Fruit fly (Drosophila melanogaster) whole organism, prepupa: ENCODE measurements around the gene CG4042.

Source experiments
- Blimp-1 ChIP-seq: fragments of 200-800 bp; sonication (Bioruptor generic); optimal IDR thresholded peaks from 3 replicates; lab custom pipeline; 2017; ENCODE audit warnings: missing biosample characterization, missing genetic modification characterization, mild to moderate bottlenecking, moderate library complexity, missing genetic modification reagents
- CG10631 ChIP-seq: fragments of 200-800 bp; sonication (Bioruptor generic); optimal IDR thresholded peaks from 2 replicates; lab custom pipeline; 2016; ENCODE audit warnings: missing biosample characterization, missing genetic modification characterization
- CG10669 ChIP-seq: fragments of 200-800 bp; sonication (Bioruptor generic); optimal IDR thresholded peaks from 3 replicates; lab custom pipeline; 2018; ENCODE audit warnings: missing biosample characterization, mild to moderate bottlenecking, missing genetic modification characterization, moderate library complexity
- CG11294 ChIP-seq: fragments of 200-800 bp; sonication (Bioruptor generic); IDR thresholded peaks from 2 replicates; pipeline ENCODE4 v1.3.6; 2022; ENCODE audit warnings: missing biosample characterization, missing genetic modification characterization
- CG11762 ChIP-seq: fragments of 200-800 bp; sonication (Bioruptor generic); optimal IDR thresholded peaks from 3 replicates; lab custom pipeline; 2016; ENCODE audit warnings: missing biosample characterization, missing genetic modification characterization; ENCODE audit not compliant: insufficient read depth
- CG11902 ChIP-seq: fragments of 200-800 bp; sonication (Bioruptor generic); optimal IDR thresholded peaks from 3 replicates; lab custom pipeline; 2016; ENCODE audit warnings: missing biosample characterization, missing genetic modification characterization
- CG15336 ChIP-seq: fragments of 200-800 bp; sonication (Bioruptor generic); IDR thresholded peaks from 2 replicates; pipeline ENCODE4 v1.3.6; 2022; ENCODE audit warnings: missing biosample characterization, missing genetic modification characterization
- CG1621 ChIP-seq: fragments of 200-800 bp; sonication (Bioruptor generic); optimal IDR thresholded peaks from 3 replicates; lab custom pipeline; 2018; ENCODE audit warnings: missing biosample characterization, mild to moderate bottlenecking, missing genetic modification characterization
- CG16779 ChIP-seq: fragments of 200-800 bp; sonication (Bioruptor generic); optimal IDR thresholded peaks from 3 replicates; lab custom pipeline; 2017; ENCODE audit warnings: missing biosample characterization, mild to moderate bottlenecking, missing genetic modification characterization
- CG3032 ChIP-seq: fragments of 200-800 bp; optimal IDR thresholded peaks from 2 replicates; lab custom pipeline; 2019; ENCODE audit warnings: missing biosample characterization, mild to moderate bottlenecking, missing genetic modification characterization, moderate library complexity
- CG31627 ChIP-seq: fragments of 200-800 bp; sonication (Bioruptor generic); optimal IDR thresholded peaks from 3 replicates; lab custom pipeline; 2016; ENCODE audit warnings: missing biosample characterization, missing genetic modification characterization
- CG32006 ChIP-seq: fragments of 200-800 bp; sonication (Bioruptor generic); optimal IDR thresholded peaks from 3 replicates; lab custom pipeline; 2017; ENCODE audit warnings: missing biosample characterization, mild to moderate bottlenecking, missing genetic modification characterization
- CG34406 ChIP-seq: fragments of 200-800 bp; sonication (Bioruptor generic); optimal IDR thresholded peaks from 3 replicates; lab custom pipeline; 2016; ENCODE audit warnings: missing biosample characterization, missing genetic modification characterization
- CG3919 ChIP-seq: fragments of 200-800 bp; sonication (Bioruptor generic); optimal IDR thresholded peaks from 3 replicates; lab custom pipeline; 2016; ENCODE audit warnings: missing biosample characterization, missing genetic modification characterization
- CG4318 ChIP-seq: fragments of 200-800 bp; sonication (Bioruptor generic); optimal IDR thresholded peaks from 3 replicates; lab custom pipeline; 2017; ENCODE audit warnings: missing biosample characterization, mild to moderate bottlenecking, missing genetic modification characterization
- CG6163 ChIP-seq: fragments of 200-800 bp; sonication (Bioruptor generic); IDR thresholded peaks from 3 replicates; pipeline ENCODE4 v1.3.6; 2022; ENCODE audit warnings: missing biosample characterization, missing genetic modification characterization
- CG6276 ChIP-seq: fragments of 200-800 bp; sonication (Bioruptor generic); optimal IDR thresholded peaks from 2 replicates; lab custom pipeline; 2017; ENCODE audit warnings: missing biosample characterization, mild to moderate bottlenecking, missing genetic modification characterization
- CG6808 ChIP-seq: fragments of 200-800 bp; sonication (Bioruptor generic); optimal IDR thresholded peaks from 3 replicates; lab custom pipeline; 2017; ENCODE audit warnings: missing biosample characterization, missing genetic modification characterization, mild to moderate bottlenecking, moderate library complexity, missing genetic modification reagents
- CG7368 ChIP-seq: fragments of 200-800 bp; sonication (Bioruptor generic); optimal IDR thresholded peaks from 3 replicates; lab custom pipeline; 2016; ENCODE audit warnings: missing biosample characterization, missing genetic modification characterization
- CG8119 ChIP-seq: fragments of 200-800 bp; sonication (Bioruptor generic); IDR thresholded peaks from 3 replicates; pipeline ENCODE4 v1.3.6; 2022; ENCODE audit warnings: missing biosample characterization, missing genetic modification characterization
- CG9139 ChIP-seq: fragments of 200-800 bp; sonication (Bioruptor generic); optimal IDR thresholded peaks from 3 replicates; lab custom pipeline; 2017; ENCODE audit warnings: missing biosample characterization, mild to moderate bottlenecking, missing genetic modification characterization
- Eip75B ChIP-seq: fragments of 200-800 bp; sonication (Bioruptor generic); optimal IDR thresholded peaks from 3 replicates; lab custom pipeline; 2016; ENCODE audit warnings: missing biosample characterization, missing genetic modification characterization
- Eip93F ChIP-seq: fragments of 200-800 bp; sonication (Bioruptor generic); optimal IDR thresholded peaks from 2 replicates; lab custom pipeline; 2016; ENCODE audit warnings: missing biosample characterization, mild to moderate bottlenecking, missing genetic modification characterization
- Ets96B ChIP-seq: fragments of 200-800 bp; optimal IDR thresholded peaks from 2 replicates; lab custom pipeline; 2019; ENCODE audit warnings: missing biosample characterization, mild to moderate bottlenecking, missing genetic modification characterization, moderate library complexity
- Gug ChIP-seq: fragments of 200-800 bp; sonication (Bioruptor generic); IDR thresholded peaks from 2 replicates; pipeline ENCODE4 v1.3.6; 2022; ENCODE audit warnings: missing biosample characterization, missing genetic modification characterization
- Hr38 ChIP-seq: sonication (Bioruptor generic); optimal IDR thresholded peaks from 2 replicates; lab custom pipeline; 2016; ENCODE audit warnings: missing biosample characterization, missing genetic modification characterization
- Hr4 ChIP-seq: fragments of 200-800 bp; sonication (Bioruptor generic); optimal IDR thresholded peaks from 3 replicates; lab custom pipeline; 2016; ENCODE audit warnings: missing biosample characterization, missing genetic modification characterization
- Lpt ChIP-seq: fragments of 200-800 bp; sonication (Bioruptor generic); optimal IDR thresholded peaks from 3 replicates; lab custom pipeline; 2016; ENCODE audit warnings: missing biosample characterization, missing genetic modification characterization
- Met ChIP-seq: fragments of 200-800 bp; sonication (Bioruptor generic); optimal IDR thresholded peaks from 3 replicates; lab custom pipeline; 2016; ENCODE audit warnings: missing biosample characterization, missing genetic modification characterization
- OdsH ChIP-seq: fragments of 200-800 bp; sonication (Bioruptor generic); optimal IDR thresholded peaks from 3 replicates; lab custom pipeline; 2016; ENCODE audit warnings: missing biosample characterization, missing genetic modification characterization
- Smox ChIP-seq: fragments of 200-800 bp; sonication (Bioruptor generic); optimal IDR thresholded peaks from 3 replicates; lab custom pipeline; 2016; ENCODE audit warnings: missing biosample characterization, missing genetic modification characterization
- Sox102F ChIP-seq: fragments of 200-800 bp; sonication (Bioruptor generic); optimal IDR thresholded peaks from 2 replicates; lab custom pipeline; 2016; ENCODE audit warnings: missing biosample characterization, mild to moderate bottlenecking, missing genetic modification characterization
- Sox14 ChIP-seq: fragments of 200-800 bp; sonication (Bioruptor generic); optimal IDR thresholded peaks from 3 replicates; lab custom pipeline; 2016; ENCODE audit warnings: missing biosample characterization, missing genetic modification characterization
- Sox15 ChIP-seq: fragments of 200-800 bp; sonication (Bioruptor generic); optimal IDR thresholded peaks from 3 replicates; lab custom pipeline; 2016; ENCODE audit warnings: missing biosample characterization, missing genetic modification characterization
- achi ChIP-seq: fragments of 200-800 bp; sonication (Bioruptor generic); optimal IDR thresholded peaks from 3 replicates; lab custom pipeline; 2016; ENCODE audit warnings: missing biosample characterization, missing genetic modification characterization
- cyc ChIP-seq: fragments of 200-800 bp; sonication (Bioruptor generic); optimal IDR thresholded peaks from 3 replicates; lab custom pipeline; 2016; ENCODE audit warnings: missing biosample characterization, missing genetic modification characterization
- dac ChIP-seq: fragments of 200-800 bp; sonication (Bioruptor generic); optimal IDR thresholded peaks from 2 replicates; lab custom pipeline; 2017; ENCODE audit warnings: missing biosample characterization, mild to moderate bottlenecking, missing genetic modification characterization
- eg ChIP-seq: fragments of 200-800 bp; sonication (Bioruptor generic); IDR thresholded peaks from 3 replicates; pipeline ENCODE4 v1.3.6; 2022; ENCODE audit warnings: missing biosample characterization, missing genetic modification characterization
- esn ChIP-seq: fragments of 200-800 bp; sonication (Bioruptor generic); optimal IDR thresholded peaks from 2 replicates; lab custom pipeline; 2016; ENCODE audit warnings: missing biosample characterization, mild to moderate bottlenecking, missing genetic modification characterization, moderate library complexity
- fd85E ChIP-seq: fragments of 200-800 bp; sonication (Bioruptor generic); optimal IDR thresholded peaks from 3 replicates; lab custom pipeline; 2016; ENCODE audit warnings: missing biosample characterization, missing genetic modification characterization
- fkh ChIP-seq: fragments of 200-800 bp; sonication (Bioruptor generic); optimal IDR thresholded peaks from 3 replicates; lab custom pipeline; 2017; ENCODE audit warnings: missing biosample characterization, mild to moderate bottlenecking, missing genetic modification characterization, moderate library complexity
- lz ChIP-seq: fragments of 200-800 bp; sonication (Bioruptor generic); optimal IDR thresholded peaks from 3 replicates; lab custom pipeline; 2016; ENCODE audit warnings: missing biosample characterization, missing genetic modification characterization
- net ChIP-seq: fragments of 200-800 bp; sonication (Bioruptor generic); optimal IDR thresholded peaks from 3 replicates; lab custom pipeline; 2016; ENCODE audit warnings: missing biosample characterization, missing genetic modification characterization
- pdm3 ChIP-seq: fragments of 200-800 bp; sonication (Bioruptor generic); optimal IDR thresholded peaks from 3 replicates; lab custom pipeline; 2016; ENCODE audit warnings: missing biosample characterization, missing genetic modification characterization
- salr ChIP-seq, 2 experiments: fragments of 200-800 bp; sonication (Bioruptor generic); optimal IDR thresholded peaks; 3 replicates each; lab custom pipeline; 2016 to 2018; ENCODE audit warnings: missing biosample characterization in 2 of 2, missing genetic modification characterization in 2 of 2, mild to moderate bottlenecking in 1 of 2
- spab ChIP-seq: fragments of 200-800 bp; sonication (Bioruptor generic); optimal IDR thresholded peaks from 2 replicates; lab custom pipeline; 2017; ENCODE audit warnings: missing biosample characterization, mild to moderate bottlenecking, missing genetic modification characterization, missing genetic modification reagents
- ss ChIP-seq, 2 experiments: fragments of 200-800 bp; sonication (Bioruptor generic); optimal IDR thresholded peaks; 2 replicates in 1 of 2; 3 replicates in 1 of 2; lab custom pipeline; 2017 to 2018; ENCODE audit warnings: mild to moderate bottlenecking in 2 of 2, missing biosample characterization in 2 of 2, missing genetic modification characterization in 2 of 2, moderate library complexity in 1 of 2
- svp ChIP-seq: fragments of 200-800 bp; sonication (Bioruptor generic); peaks from one replicate; lab custom pipeline; 2016; ENCODE audit warnings: missing biosample characterization, missing genetic modification characterization
- topi ChIP-seq: fragments of 200-800 bp; sonication (Bioruptor generic); optimal IDR thresholded peaks from 3 replicates; lab custom pipeline; 2016; ENCODE audit warnings: missing biosample characterization, missing genetic modification characterization
- vri ChIP-seq: fragments of 200-800 bp; sonication (Bioruptor generic); optimal IDR thresholded peaks from 3 replicates; lab custom pipeline; 2016; ENCODE audit warnings: missing biosample characterization, mild to moderate bottlenecking, missing genetic modification characterization

The CG4042 gene

dm6 chr3L:20800208-20800607 is 28.9 kb upstream of the CG4042 start, which contains the start of gene Spc105R:
Spc105R (plus strand) TSS chr3L:20800410.
- no peak for TF ChIP-seq spab
- no peak for TF ChIP-seq Smox (GFP tag; lab: Kevin White, UChicago)

- TF ChIP-seq cyc (no peak), OdsH (GFP tag; lab: Kevin White, UChicago) (no peak), CG6163 (GFP tag; lab: Robert Waterston, UW) (peak; percentile 93), CG3919 (no peak), pdm3 (no peak), Hr38 (GFP tag; lab: Kevin White, UChicago) (no peak), Ets96B (tag; lab: Kevin White, UChicago) (no peak), eg (GFP tag; lab: Robert Waterston, UW) (no peak; the same call in 1 of the 3 replicates), CG15336 (GFP tag; lab: Robert Waterston, UW) (no peak), Lpt (GFP tag; lab: Kevin White, UChicago) (no peak), Eip93F (no peak), Sox15 (GFP tag; lab: Kevin White, UChicago) (peak; percentile 72), CG11294 (GFP tag; lab: Robert Waterston, UW) (peak; percentile 47), CG16779 (tag; lab: Kevin White, UChicago) (no peak), fd85E (no peak), CG10631 (GFP tag; lab: Kevin White, UChicago) (no peak), achi (no peak), CG31627 (GFP tag; lab: Kevin White, UChicago) (peak; percentile 83), CG34406 (GFP tag; lab: Kevin White, UChicago) (peak; percentile 85), fkh (GFP tag; lab: Kevin White, UChicago) (no peak), CG7368 (GFP tag; lab: Kevin White, UChicago) (no peak), CG6276 (GFP tag; lab: Kevin White, UChicago) (no peak), CG8119 (GFP tag; lab: Robert Waterston, UW) (no peak), Eip75B (GFP tag; lab: Kevin White, UChicago) (no peak), CG6808 (no peak), Gug (GFP tag; lab: Robert Waterston, UW) (peak; percentile 45), Hr4 (GFP tag; lab: Kevin White, UChicago) (no peak), dac (GFP tag; lab: Kevin White, UChicago) (peak; percentile 57), esn (GFP tag; lab: Kevin White, UChicago) (peak; percentile 87), Sox14 (GFP tag; lab: Kevin White, UChicago) (no peak), CG9139 (GFP tag; lab: Kevin White, UChicago) (peak; percentile 71), ss (GFP tag; optimal IDR thresholded peaks at IDR 0.05; lab: Kevin White, UChicago) (no peak), svp (no peak), CG1621 (tag; lab: Kevin White, UChicago) (no peak), vri (no peak), lz (GFP tag; lab: Kevin White, UChicago) (peak; percentile 86), CG4318 (no peak), Smox (GFP tag; lab: Kevin White, UChicago) (no peak), CG32006 (GFP tag; lab: Kevin White, UChicago) (no peak), Blimp-1 (peak; percentile 61), salr (GFP tag; optimal IDR thresholded peaks at IDR 0.05; lab: Kevin White, UChicago) (peak in 1 of 2 experiments; percentile 90), CG10669 (GFP tag; lab: Kevin White, UChicago) (no peak), topi (GFP tag; lab: Kevin White, UChicago) (no peak), net (GFP tag; lab: Kevin White, UChicago) (no peak), Sox102F (no peak), CG11902 (GFP tag; lab: Kevin White, UChicago) (peak; percentile 79), Met (no peak), CG3032 (tag; lab: Kevin White, UChicago) (peak; percentile 73), CG11762 (GFP tag; lab: Kevin White, UChicago) (peak; percentile 49), spab (no peak)
These were observed 27.1 kb upstream of the CG4042 start, which contains the start of the genes CG3698 and tzn for dm6 chr3L:20798325-20798846. CG3698 (minus strand) TSS chr3L:20798375. tzn (plus strand) TSS chr3L:20798645.
